Worm (Caenorhabditis elegans) whole organism, midembryonic: ENCODE results near the gene rol-3.

Source experiments
- T22C8.4 ChIP-seq: fragments of 200-800 bp; sonication (Bioruptor generic); IDR thresholded peaks from 2 replicates; pipeline ENCODE4 v1.3.6; 2022; ENCODE audit warnings: missing genetic modification characterization, missing compliant biosample characterization
- cog-1 ChIP-seq: sonication (generic microtip); optimal IDR thresholded peaks from 2 replicates; lab custom pipeline; 2016; ENCODE audit warnings: missing genetic modification characterization, missing compliant biosample characterization
- flt-1 ChIP-seq: fragments of 200-800 bp; sonication (Bioruptor generic); IDR thresholded peaks from 2 replicates; pipeline ENCODE4 v1.3.6; 2022; ENCODE audit warnings: missing genetic modification characterization, missing compliant biosample characterization
- klf-2 ChIP-seq: fragments of 200-800 bp; sonication (Bioruptor generic); conservative IDR thresholded peaks from 2 replicates; pipeline ENCODE4 v1.3.6; 2022; ENCODE audit warnings: missing genetic modification reagents, missing genetic modification characterization, missing compliant biosample characterization
- med-1 ChIP-seq: sonication (generic microtip); optimal IDR thresholded peaks from 2 replicates; lab custom pipeline; 2017; ENCODE audit warnings: missing genetic modification characterization, mild to moderate bottlenecking, missing compliant biosample characterization, antibody characterized with exemption, missing genetic modification reagents; ENCODE audit not compliant: insufficient read depth
- ref-1 ChIP-seq: fragments of 200-800 bp; sonication (Bioruptor generic); conservative IDR thresholded peaks from 2 replicates; pipeline ENCODE4 v1.3.6; 2022; ENCODE audit warnings: missing genetic modification reagents, missing genetic modification characterization, missing compliant biosample characterization
- tab-1 ChIP-seq: fragments of 200-800 bp; sonication (Bioruptor generic); IDR thresholded peaks from 2 replicates; pipeline ENCODE4 v1.3.6; 2022; ENCODE audit warnings: missing genetic modification characterization, missing compliant biosample characterization
- ztf-23 ChIP-seq: fragments of 200-800 bp; sonication (Bioruptor generic); IDR thresholded peaks from 2 replicates; pipeline ENCODE4 v1.3.6; 2022; ENCODE audit warnings: missing genetic modification reagents, missing genetic modification characterization, missing compliant biosample characterization
- ztf-29 ChIP-seq: fragments of 200-800 bp; sonication (Bioruptor generic); IDR thresholded peaks from 2 replicates; pipeline ENCODE4 v1.3.6; 2022; ENCODE audit warnings: missing genetic modification reagents, missing genetic modification characterization, missing compliant biosample characterization

The rol-3 gene

ce11 chrV:8213868-8214267 is 24.3 kb downstream of the rol-3 start, which contains the start of gene K07C11.7:
Gene K07C11.7, minus strand, starts transcription at chrV:8213968.
- TF ChIP-seq ztf-29 (GFP tag; lab: Robert Waterston, UW), result no peak
- TF ChIP-seq cog-1 (tag; lab: Kevin White, UChicago), result no peak
- TF ChIP-seq tab-1, result no peak
- no peak for TF ChIP-seq flt-1 (GFP tag; lab: Robert Waterston, UW)
- TF ChIP-seq klf-2 (GFP tag; lab: Robert Waterston, UW), result no peak
- TF ChIP-seq T22C8.4 (GFP tag; lab: Robert Waterston, UW), result no peak
- TF ChIP-seq ztf-23, result no peak
- no peak for TF ChIP-seq ref-1 (GFP tag; lab: Robert Waterston, UW)
- no peak for TF ChIP-seq med-1

DNA sequence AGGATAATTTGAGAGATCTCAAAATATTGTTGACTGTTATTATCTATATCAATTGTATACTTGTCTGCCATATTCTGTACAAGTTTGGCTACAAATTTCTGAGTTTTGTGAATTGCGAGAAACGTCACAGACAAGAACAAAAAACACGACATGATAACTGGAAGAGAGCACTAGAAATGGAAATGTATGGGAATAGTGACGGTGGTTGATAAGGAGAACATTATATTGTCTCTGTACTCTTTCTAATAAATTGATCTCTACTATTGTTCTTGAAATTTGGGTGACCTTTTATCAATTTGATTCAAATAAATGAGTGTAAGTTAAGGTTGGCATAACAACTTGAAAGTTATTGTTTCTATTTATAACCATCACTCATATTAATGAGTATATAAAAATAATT is 25.4 kb downstream of the rol-3 start:
- no peak for TF ChIP-seq ref-1 (GFP tag; lab: Robert Waterston, UW)
- TF ChIP-seq cog-1 (tag; lab: Kevin White, UChicago), result no peak
- TF ChIP-seq T22C8.4 (GFP tag; lab: Robert Waterston, UW), result no peak
- TF ChIP-seq flt-1 (GFP tag; lab: Robert Waterston, UW), result no peak
- no peak for TF ChIP-seq med-1
- no peak for TF ChIP-seq klf-2 (GFP tag; lab: Robert Waterston, UW)
- TF ChIP-seq ztf-23, result no peak
- no peak for TF ChIP-seq ztf-29 (GFP tag; lab: Robert Waterston, UW)
- no peak for TF ChIP-seq tab-1

DNA sequence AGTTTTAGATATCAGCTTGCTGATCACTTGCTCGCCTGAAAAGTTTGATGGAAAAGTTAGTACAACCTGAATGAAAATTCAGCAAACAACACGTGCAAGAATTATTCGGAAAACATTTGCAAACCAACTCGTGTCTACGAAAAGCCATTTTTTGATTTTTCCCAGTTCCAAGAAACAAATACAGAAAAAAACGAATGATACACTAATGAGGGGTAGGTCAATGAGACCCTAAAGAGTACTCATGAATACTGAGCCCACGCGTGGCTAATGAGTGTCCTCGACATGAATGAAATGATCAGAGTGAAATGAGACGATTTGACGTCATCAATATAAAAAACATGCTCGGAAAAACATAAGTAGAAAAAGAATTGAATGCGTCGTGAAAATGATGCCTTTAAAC is 26.2 kb downstream of the rol-3 start:
- no peak for TF ChIP-seq T22C8.4 (GFP tag; lab: Robert Waterston, UW)
- TF ChIP-seq med-1, result no peak
- no peak for TF ChIP-seq ztf-29 (GFP tag; lab: Robert Waterston, UW)
- TF ChIP-seq klf-2 (GFP tag; lab: Robert Waterston, UW), result no peak
- TF ChIP-seq flt-1 (GFP tag; lab: Robert Waterston, UW), result no peak
- TF ChIP-seq ref-1 (GFP tag; lab: Robert Waterston, UW), result no peak

ce11 chrV:8210527-8210926 is 27.7 kb downstream of the rol-3 start:
- TF ChIP-seq med-1 (no peak), klf-2 (GFP tag; lab: Robert Waterston, UW) (no peak), cog-1 (tag; lab: Kevin White, UChicago) (no peak), flt-1 (GFP tag; lab: Robert Waterston, UW) (no peak), ztf-23 (no peak), T22C8.4 (GFP tag; lab: Robert Waterston, UW) (no peak), ref-1 (GFP tag; lab: Robert Waterston, UW) (no peak), tab-1 (no peak), ztf-29 (GFP tag; lab: Robert Waterston, UW) (no peak)

ce11 chrV:8206931-8207330 is 31.3 kb downstream of the rol-3 start, which contains the start of gene timp-1:
Gene timp-1, plus strand, starts transcription at chrV:8207235.
- no peak for TF ChIP-seq med-1
- TF ChIP-seq cog-1 (tag; lab: Kevin White, UChicago), result no peak
- no peak for TF ChIP-seq flt-1 (GFP tag; lab: Robert Waterston, UW)
- no peak for TF ChIP-seq ztf-29 (GFP tag; lab: Robert Waterston, UW)
- no peak for TF ChIP-seq T22C8.4 (GFP tag; lab: Robert Waterston, UW)
- TF ChIP-seq ref-1 (GFP tag; lab: Robert Waterston, UW), result no peak
- no peak for TF ChIP-seq klf-2 (GFP tag; lab: Robert Waterston, UW)
- TF ChIP-seq tab-1, result no peak
- no peak for TF ChIP-seq ztf-23

DNA sequence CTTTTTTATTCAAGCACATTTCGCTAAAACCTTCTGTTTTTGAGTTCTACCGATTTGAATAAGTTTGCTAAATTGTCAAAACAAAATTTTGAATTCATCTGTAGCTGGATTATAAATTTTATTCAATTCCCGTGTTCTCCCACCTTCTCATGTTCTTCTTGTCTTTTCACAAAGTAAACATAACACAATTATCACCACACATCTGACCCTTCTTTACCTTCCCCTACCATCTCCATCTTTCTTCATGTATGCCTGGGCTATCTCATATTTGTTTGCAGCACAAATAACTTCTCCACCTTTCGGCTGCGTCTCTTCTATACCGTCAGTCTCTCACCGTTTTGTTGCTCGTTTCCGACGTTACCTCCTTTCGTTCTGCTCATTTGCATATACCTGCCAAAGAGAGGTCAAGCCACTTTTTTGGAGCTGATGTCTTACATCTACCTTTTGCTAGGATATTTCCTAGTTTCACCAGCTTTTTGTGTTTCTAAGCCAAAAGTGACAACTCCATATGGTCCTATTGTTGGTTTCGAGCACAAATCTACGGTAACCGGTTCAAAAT is 35.0 kb downstream of the rol-3 start, which contains the start of gene cest-17:
cest-17 (plus strand) TSS at position 248 of the 559 bp plus-strand sequence.
- TF ChIP-seq flt-1 (GFP tag; lab: Robert Waterston, UW) (no peak), klf-2 (GFP tag; lab: Robert Waterston, UW) (no peak), med-1 (no peak), ztf-29 (GFP tag; lab: Robert Waterston, UW) (no peak), T22C8.4 (GFP tag; lab: Robert Waterston, UW) (no peak), tab-1 (no peak), ztf-23 (no peak), ref-1 (GFP tag; lab: Robert Waterston, UW) (no peak), cog-1 (tag; lab: Kevin White, UChicago) (no peak)

ce11 chrV:8201229-8201858 is 36.9 kb downstream of the rol-3 start, which contains the start of gene cri-2:
Gene cri-2, plus strand, starts transcription at chrV:8201808.
- TF ChIP-seq ref-1 (GFP tag; lab: Robert Waterston, UW) (no peak), med-1 (no peak), ztf-23 (no peak), T22C8.4 (GFP tag; lab: Robert Waterston, UW) (no peak), cog-1 (tag; lab: Kevin White, UChicago) (no peak), flt-1 (GFP tag; lab: Robert Waterston, UW) (no peak), klf-2 (GFP tag; lab: Robert Waterston, UW) (no peak), ztf-29 (GFP tag; lab: Robert Waterston, UW) (no peak), tab-1 (no peak)

DNA sequence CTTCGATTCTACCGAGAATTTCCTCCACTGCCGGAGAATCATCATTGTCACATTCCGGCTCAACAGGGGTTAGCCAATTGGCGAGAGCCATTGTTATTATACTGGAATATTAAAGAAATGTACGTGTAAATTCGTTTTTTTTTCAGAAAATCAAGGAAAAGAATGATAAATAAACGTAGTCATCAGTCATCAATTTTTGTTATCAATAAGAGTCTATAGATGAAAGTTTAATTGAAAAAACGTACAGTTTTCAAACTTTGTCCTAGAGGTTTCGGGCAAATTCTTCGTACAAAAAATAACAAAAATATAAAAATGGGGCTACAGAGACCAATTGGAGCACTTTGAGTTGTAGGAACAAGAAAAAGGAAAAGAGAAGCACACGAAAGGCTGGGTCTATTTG is 39.2 kb downstream of the rol-3 start, which contains the start of gene F20D6.11:
F20D6.11 (minus strand) TSS at position 101 of the 400 bp plus-strand sequence.
- no peak for TF ChIP-seq ztf-23
- TF ChIP-seq ref-1 (GFP tag; lab: Robert Waterston, UW), result no peak
- no peak for TF ChIP-seq T22C8.4 (GFP tag; lab: Robert Waterston, UW)
- no peak for TF ChIP-seq med-1
- no peak for TF ChIP-seq cog-1 (tag; lab: Kevin White, UChicago)
- TF ChIP-seq flt-1 (GFP tag; lab: Robert Waterston, UW), result no peak
- TF ChIP-seq tab-1, result no peak
- no peak for TF ChIP-seq klf-2 (GFP tag; lab: Robert Waterston, UW)
- no peak for TF ChIP-seq ztf-29 (GFP tag; lab: Robert Waterston, UW)

- TF ChIP-seq tab-1, result no peak
- TF ChIP-seq cog-1 (tag; lab: Kevin White, UChicago), result no peak
- TF ChIP-seq ref-1 (GFP tag; lab: Robert Waterston, UW), result no peak
These were observed 41.2 kb downstream of the rol-3 start for ce11 chrV:8196993-8197392.
